Comparison of ENCODE assay signal across 3 fruit fly cellular contexts in the genomic region with DNA sequence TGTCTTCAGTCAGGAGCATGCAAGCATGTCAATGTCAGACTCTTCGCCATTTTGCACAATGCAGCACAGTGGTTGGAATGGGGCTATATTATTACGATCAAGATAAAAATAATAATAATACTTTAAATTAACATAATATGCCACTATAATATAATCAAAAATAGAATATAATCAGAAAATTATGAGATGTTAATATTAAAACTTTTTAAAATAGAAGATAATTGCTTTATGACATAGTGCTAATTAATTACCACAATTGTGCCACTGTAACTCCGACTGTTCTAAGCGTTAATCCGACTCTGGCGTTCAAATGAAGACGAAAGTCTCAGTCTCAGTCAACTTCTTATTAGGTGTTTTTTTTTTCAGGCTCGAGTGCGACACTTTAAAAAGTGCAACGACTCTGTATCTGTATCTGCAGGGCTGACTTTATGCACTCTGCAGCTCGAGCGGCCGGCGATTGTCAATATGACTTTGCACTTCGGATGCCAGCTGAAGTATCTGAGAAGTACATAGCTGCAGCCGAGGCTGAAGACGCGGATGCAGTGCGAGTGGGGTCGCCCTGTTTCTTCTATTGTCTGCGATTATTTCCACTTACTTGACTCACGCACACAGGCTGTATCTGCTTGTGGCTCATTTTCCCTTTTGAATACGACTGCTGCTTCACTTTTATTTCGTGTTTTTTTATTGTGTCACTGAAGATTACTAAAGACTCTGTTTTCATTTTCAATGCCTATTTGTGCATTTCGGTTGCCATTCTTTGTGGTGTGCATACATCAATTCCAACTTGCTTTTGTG.
TF ChIP-seq lines count a peak whose summit lies in the region.

No protein-coding gene starts in this region.

- TF ChIP-seq CTCF in whole organism, embryonic (GFP tag; optimal IDR thresholded peaks at IDR 0.05; lab: Kevin White, UChicago): no peak

TF ChIP-seq in whole organism, embryonic, 481 proteins besides CTCF, POLR2A, EP300 and RAD21 (continues in another document):
- TF ChIP-seq CG6813 (GFP tag; optimal IDR thresholded peaks at IDR 0.05; lab: Kevin White, UChicago) (no peak), run (tag; optimal IDR thresholded peaks at IDR 0.05; lab: Kevin White, UChicago) (no peak), CG31365 (tag; optimal IDR thresholded peaks at IDR 0.05; lab: Kevin White, UChicago) (no peak), Adf1 (GFP tag; IDR thresholded peaks at IDR 0.05; lab: Robert Waterston, UW) (no peak), CG17829 (tag; optimal IDR thresholded peaks at IDR 0.05; lab: Kevin White, UChicago) (no peak), phol (tag; optimal IDR thresholded peaks at IDR 0.05; lab: Kevin White, UChicago) (peak; percentile 4), ase (GFP tag; IDR thresholded peaks at IDR 0.05; lab: Robert Waterston, UW) (no peak), CG12155 (GFP tag; optimal IDR thresholded peaks at IDR 0.05; lab: Kevin White, UChicago) (no peak), CG4707 (GFP tag; optimal IDR thresholded peaks at IDR 0.05; lab: Kevin White, UChicago) (no peak), CG8089 (GFP tag; optimal IDR thresholded peaks at IDR 0.05; lab: Kevin White, UChicago) (no peak), CG2199 (GFP tag; IDR thresholded peaks at IDR 0.05; lab: Robert Waterston, UW) (peak; percentile 84; the same call in 1 of the 3 replicates), NfI (GFP tag; optimal IDR thresholded peaks at IDR 0.05; lab: Kevin White, UChicago) (no peak), bsh (GFP tag; optimal IDR thresholded peaks at IDR 0.05; lab: Kevin White, UChicago) (peak; percentile 9 to 64), CG11398 (GFP tag; optimal IDR thresholded peaks at IDR 0.05; lab: Kevin White, UChicago) (no peak), tll (GFP tag; optimal IDR thresholded peaks at IDR 0.05; lab: Kevin White, UChicago) (peak in 1 of 2 experiments; percentile 7), CG2712 (tag; optimal IDR thresholded peaks at IDR 0.05; lab: Kevin White, UChicago) (no peak), H2.0 (GFP tag; IDR thresholded peaks at IDR 0.05; lab: Robert Waterston, UW) (no peak), CG18476 (GFP tag; optimal IDR thresholded peaks at IDR 0.05; lab: Kevin White, UChicago) (no peak), Dbx (GFP tag; IDR thresholded peaks at IDR 0.05; lab: Robert Waterston, UW) (no peak), tio (GFP tag; optimal IDR thresholded peaks at IDR 0.05; lab: Kevin White, UChicago) (no peak), CG8924 (tag; optimal IDR thresholded peaks at IDR 0.05; lab: Kevin White, UChicago) (no peak), Lim3 (GFP tag; IDR thresholded peaks at IDR 0.05; lab: Robert Waterston, UW) (no peak), CG6654 (GFP tag; optimal IDR thresholded peaks at IDR 0.05; lab: Kevin White, UChicago) (no peak), stc (GFP tag; IDR thresholded peaks at IDR 0.05; lab: Robert Waterston, UW) (no peak), CG10565 (GFP tag; optimal IDR thresholded peaks at IDR 0.05; lab: Kevin White, UChicago) (no peak), Dref (GFP tag; IDR thresholded peaks at IDR 0.05; lab: Robert Waterston, UW) (no peak), caup (GFP tag; optimal IDR thresholded peaks at IDR 0.05; lab: Kevin White, UChicago; ENCODE audit: severe bottlenecking) (no peak), CG6683 (GFP tag; optimal IDR thresholded peaks at IDR 0.05; lab: Kevin White, UChicago) (no peak)

TF ChIP-seq in whole organism, prepupa, 60 proteins besides CTCF, POLR2A, EP300 and RAD21 (continues in another document):
- TF ChIP-seq Sox102F (GFP tag; optimal IDR thresholded peaks at IDR 0.05; lab: Kevin White, UChicago) (peak; percentile 33), ss (GFP tag; optimal IDR thresholded peaks at IDR 0.05; lab: Kevin White, UChicago) (peak; percentile 43 to 74), CG34406 (GFP tag; optimal IDR thresholded peaks at IDR 0.05; lab: Kevin White, UChicago) (peak; percentile 58), CG11902 (GFP tag; optimal IDR thresholded peaks at IDR 0.05; lab: Kevin White, UChicago) (no peak), net (GFP tag; optimal IDR thresholded peaks at IDR 0.05; lab: Kevin White, UChicago) (peak; percentile 58), acj6 (GFP tag; optimal IDR thresholded peaks at IDR 0.05; lab: Kevin White, UChicago) (peak; percentile 71), Hr38 (GFP tag; optimal IDR thresholded peaks at IDR 0.05; lab: Kevin White, UChicago) (no peak), Gug (GFP tag; IDR thresholded peaks at IDR 0.05; lab: Robert Waterston, UW) (no peak), Ets96B (tag; optimal IDR thresholded peaks at IDR 0.05; lab: Kevin White, UChicago) (peak; percentile 79), CG6808 (GFP tag; optimal IDR thresholded peaks at IDR 0.05; lab: Kevin White, UChicago) (peak; percentile 65), CG3919 (GFP tag; optimal IDR thresholded peaks at IDR 0.05; lab: Kevin White, UChicago) (peak; percentile 43), Eip93F (GFP tag; optimal IDR thresholded peaks at IDR 0.05; lab: Kevin White, UChicago) (no peak), OdsH (GFP tag; optimal IDR thresholded peaks at IDR 0.05; lab: Kevin White, UChicago) (peak; percentile 67), eg (GFP tag; IDR thresholded peaks at IDR 0.05; lab: Robert Waterston, UW) (no peak), Eip75B (GFP tag; optimal IDR thresholded peaks at IDR 0.05; lab: Kevin White, UChicago) (peak; percentile 48), CG16779 (tag; optimal IDR thresholded peaks at IDR 0.05; lab: Kevin White, UChicago) (peak; percentile 14), CG10669 (GFP tag; optimal IDR thresholded peaks at IDR 0.05; lab: Kevin White, UChicago) (peak; percentile 56), CG1621 (tag; optimal IDR thresholded peaks at IDR 0.05; lab: Kevin White, UChicago) (peak; percentile 58), CG6163 (GFP tag; IDR thresholded peaks at IDR 0.05; lab: Robert Waterston, UW) (peak; percentile 70; the same call in 2 of the 3 replicates), Ets21C (GFP tag; optimal IDR thresholded peaks at IDR 0.05; lab: Kevin White, UChicago) (no peak), CG31627 (GFP tag; optimal IDR thresholded peaks at IDR 0.05; lab: Kevin White, UChicago) (no peak), pdm3 (GFP tag; optimal IDR thresholded peaks at IDR 0.05; lab: Kevin White, UChicago) (peak; percentile 69), Hr39 (GFP tag; optimal IDR thresholded peaks at IDR 0.05; lab: Kevin White, UChicago) (no peak), topi (GFP tag; optimal IDR thresholded peaks at IDR 0.05; lab: Kevin White, UChicago) (no peak), Smox (GFP tag; optimal IDR thresholded peaks at IDR 0.05; lab: Kevin White, UChicago) (peak; percentile 46), CG8119 (GFP tag; IDR thresholded peaks at IDR 0.05; lab: Robert Waterston, UW) (peak; percentile 88), fkh (GFP tag; optimal IDR thresholded peaks at IDR 0.05; lab: Kevin White, UChicago) (no peak), lz (GFP tag; optimal IDR thresholded peaks at IDR 0.05; lab: Kevin White, UChicago) (no peak), CG32006 (GFP tag; optimal IDR thresholded peaks at IDR 0.05; lab: Kevin White, UChicago) (peak; percentile 72)

TF ChIP-seq in whole organism, pupa, 21 proteins besides CTCF, POLR2A, EP300 and RAD21:
- TF ChIP-seq rn (GFP tag; IDR thresholded peaks at IDR 0.05; lab: Robert Waterston, UW) (no peak), Pif1B (GFP tag; optimal IDR thresholded peaks at IDR 0.05; lab: Kevin White, UChicago) (peak; percentile 77), CG4496 (GFP tag; IDR thresholded peaks at IDR 0.05; lab: Robert Waterston, UW) (no peak), Ets98B (GFP tag; IDR thresholded peaks at IDR 0.05; lab: Robert Waterston, UW) (no peak), CG32121 (GFP tag; IDR thresholded peaks at IDR 0.05; lab: Robert Waterston, UW) (no peak), Snoo (tag; optimal IDR thresholded peaks at IDR 0.05; lab: Kevin White, UChicago) (no peak), CG8301 (tag; optimal IDR thresholded peaks at IDR 0.05; lab: Kevin White, UChicago) (peak; percentile 41), D1 (tag; optimal IDR thresholded peaks at IDR 0.05; lab: Kevin White, UChicago) (no peak), fd96Ca (GFP tag; IDR thresholded peaks at IDR 0.05; lab: Robert Waterston, UW) (no peak), CG10348 (GFP tag; IDR thresholded peaks at IDR 0.05; lab: Robert Waterston, UW) (no peak), CG17806 (tag; optimal IDR thresholded peaks at IDR 0.05; lab: Kevin White, UChicago) (peak; percentile 78), CG34367 (tag; optimal IDR thresholded peaks at IDR 0.05; lab: Kevin White, UChicago) (peak; percentile 77), EcR (GFP tag; optimal IDR thresholded peaks at IDR 0.05; lab: Kevin White, UChicago) (peak; percentile 72), CG9948 (tag; optimal IDR thresholded peaks at IDR 0.05; lab: Kevin White, UChicago) (peak; percentile 78), CG13204 (GFP tag; optimal IDR thresholded peaks at IDR 0.05; lab: Kevin White, UChicago) (no peak), CG15710 (tag; optimal IDR thresholded peaks at IDR 0.05; lab: Kevin White, UChicago) (peak; percentile 79), Pif1A (GFP tag; optimal IDR thresholded peaks at IDR 0.05; lab: Kevin White, UChicago) (peak; percentile 56), CG12605 (GFP tag; IDR thresholded peaks at IDR 0.05; lab: Robert Waterston, UW) (no peak), CG8159 (tag; optimal IDR thresholded peaks at IDR 0.05; lab: Kevin White, UChicago) (peak; percentile 78), gl (tag; optimal IDR thresholded peaks at IDR 0.05; lab: Kevin White, UChicago) (no peak), CG14655 (GFP tag; optimal IDR thresholded peaks at IDR 0.05; lab: Kevin White, UChicago) (peak; percentile 78)

Comparison
In these comparisons a context has a peak if more than half of its experiments do, and no peak if none do; other contexts are left out.
1. Of the 7 proteins assayed by ChIP-seq in both whole organism, embryonic and whole organism, prepupa: peak only in whole organism, embryonic: none; only in whole organism, prepupa: CG16779 and Sox102F; in both: none; in neither: 5.